Worm (Caenorhabditis elegans): ENCODE data around the gene C34F6.5.

The C34F6.5 gene

DNA sequence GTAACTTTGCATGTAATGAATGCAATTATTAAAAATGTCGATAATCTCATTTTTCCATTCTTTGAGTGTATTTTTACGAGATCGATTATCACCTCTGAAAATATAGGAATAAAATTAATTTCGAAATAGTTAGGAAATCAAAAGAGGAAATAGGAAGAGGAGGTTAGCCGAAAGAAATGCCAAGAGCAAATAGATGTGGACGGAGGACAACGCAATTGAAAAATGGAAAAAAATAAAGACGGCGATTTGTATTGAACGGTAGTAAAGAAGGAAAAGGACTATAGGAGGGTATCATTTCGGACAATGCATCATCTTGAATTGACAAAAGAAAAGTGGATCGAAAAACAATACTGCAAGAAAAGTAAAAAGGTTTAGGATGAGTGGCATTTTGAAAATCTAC lies 19.2 kb downstream of the C34F6.5 start, which contains the start of gene F13D2.1:
Gene F13D2.1 (minus strand): TSS at position 101 of the 400 bp plus-strand sequence.
- TF ChIP-seq hnd-1 (tag; optimal IDR thresholded peaks at IDR 0.05): no peak
- no peak for TF ChIP-seq tbx-11 (GFP tag; IDR thresholded peaks at IDR 0.05)
- no peak for TF ChIP-seq sea-1 (GFP tag; conservative IDR thresholded peaks at IDR 0.05)
- no peak for TF ChIP-seq tbx-37 (GFP tag; conservative IDR thresholded peaks at IDR 0.05)
- TF ChIP-seq flt-1 (GFP tag; IDR thresholded peaks at IDR 0.05): no peak
- TF ChIP-seq B0310.2 (tag; optimal IDR thresholded peaks at IDR 0.05): no peak
- no peak for TF ChIP-seq ets-7 (tag; optimal IDR thresholded peaks at IDR 0.05)
- no peak for TF ChIP-seq aly-1 (tag; optimal IDR thresholded peaks at IDR 0.05)
- TF ChIP-seq ceh-13 (GFP tag; optimal IDR thresholded peaks at IDR 0.05): no peak
- TF ChIP-seq ceh-36 (tag; optimal IDR thresholded peaks at IDR 0.05): no peak
- no peak for TF ChIP-seq hmbx-1 (tag; optimal IDR thresholded peaks at IDR 0.05)

DNA sequence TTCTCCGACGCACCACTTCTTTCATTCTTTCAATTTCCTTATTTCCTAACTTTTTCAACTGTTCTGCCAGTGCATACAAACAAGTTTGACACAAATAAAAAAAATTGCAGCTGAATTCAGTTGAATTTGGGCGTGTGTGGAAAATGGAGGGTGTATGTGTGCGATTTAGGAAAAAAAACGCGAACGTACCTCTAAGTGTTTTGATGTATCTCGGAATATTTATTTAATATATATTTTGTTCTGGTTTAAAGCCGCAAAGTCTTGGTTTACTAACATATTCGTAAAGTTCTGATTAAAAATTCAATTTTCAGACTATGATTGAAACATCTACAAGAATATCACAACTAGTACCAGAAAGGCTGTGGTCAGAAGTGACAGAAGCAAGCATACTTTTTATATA lies 23.2 kb downstream of the C34F6.5 start, which contains the start of gene gnrr-7:
Gene gnrr-7 (plus strand): TSS at position 301 of the 400 bp plus-strand sequence.
- TF ChIP-seq pes-1 (GFP tag; IDR thresholded peaks at IDR 0.05) (no peak), flt-1 (GFP tag; IDR thresholded peaks at IDR 0.05) (no peak), hnd-1 (tag; optimal IDR thresholded peaks at IDR 0.05) (no peak), B0310.2 (tag; optimal IDR thresholded peaks at IDR 0.05) (no peak), hmg-4 (GFP tag; optimal IDR thresholded peaks at IDR 0.05) (no peak)

DNA sequence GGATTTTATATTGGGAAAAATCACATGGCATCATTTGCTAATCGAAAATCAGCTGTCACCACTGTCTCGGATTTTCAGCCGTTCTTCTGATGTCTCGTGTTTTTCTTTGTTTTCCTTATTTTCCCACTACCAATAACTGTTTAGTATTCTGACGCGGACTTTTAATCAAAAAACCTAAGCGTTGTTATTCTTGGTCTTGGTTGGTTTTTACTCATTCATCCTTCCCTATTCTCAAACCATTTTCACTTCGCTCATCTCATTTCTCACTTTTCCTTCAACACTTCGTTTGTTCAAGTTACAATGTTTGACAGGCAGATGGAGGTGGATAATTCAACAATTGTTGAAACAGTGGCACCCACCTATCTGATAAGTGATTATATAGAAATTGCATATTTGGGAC lies 30.1 kb downstream of the C34F6.5 start, which contains the start of gene gnrr-6:
Gene gnrr-6 (plus strand): TSS at position 301 of the 400 bp plus-strand sequence.
- TF ChIP-seq ama-1 (optimal IDR thresholded peaks at IDR 0.05): no peak
- no peak for TF ChIP-seq scrt-1 (GFP tag; IDR thresholded peaks at IDR 0.05)
- no peak for TF ChIP-seq flt-1 (GFP tag; IDR thresholded peaks at IDR 0.05)
- TF ChIP-seq tbx-11 (GFP tag; IDR thresholded peaks at IDR 0.05): no peak
- no peak for TF ChIP-seq hmbx-1 (tag; optimal IDR thresholded peaks at IDR 0.05)
- TF ChIP-seq F13C5.2 (tag; optimal IDR thresholded peaks at IDR 0.05): no peak
- TF ChIP-seq hnd-1 (tag; optimal IDR thresholded peaks at IDR 0.05): no peak
- TF ChIP-seq sea-1 (GFP tag; conservative IDR thresholded peaks at IDR 0.05): no peak
- no peak for TF ChIP-seq ceh-36 (tag; optimal IDR thresholded peaks at IDR 0.05)
- no peak for TF ChIP-seq ceh-13 (GFP tag; optimal IDR thresholded peaks at IDR 0.05)
- TF ChIP-seq hmg-4 (GFP tag; optimal IDR thresholded peaks at IDR 0.05): no peak
- no peak for TF ChIP-seq tbx-37 (GFP tag; conservative IDR thresholded peaks at IDR 0.05)
- no peak for TF ChIP-seq pes-1 (GFP tag; IDR thresholded peaks at IDR 0.05)
- TF ChIP-seq ets-7 (tag; optimal IDR thresholded peaks at IDR 0.05): no peak
- no peak for TF ChIP-seq B0310.2 (tag; optimal IDR thresholded peaks at IDR 0.05)
- no peak for TF ChIP-seq tra-4 (tag; optimal IDR thresholded peaks at IDR 0.05)
- TF ChIP-seq aly-1 (tag; optimal IDR thresholded peaks at IDR 0.05): no peak

DNA sequence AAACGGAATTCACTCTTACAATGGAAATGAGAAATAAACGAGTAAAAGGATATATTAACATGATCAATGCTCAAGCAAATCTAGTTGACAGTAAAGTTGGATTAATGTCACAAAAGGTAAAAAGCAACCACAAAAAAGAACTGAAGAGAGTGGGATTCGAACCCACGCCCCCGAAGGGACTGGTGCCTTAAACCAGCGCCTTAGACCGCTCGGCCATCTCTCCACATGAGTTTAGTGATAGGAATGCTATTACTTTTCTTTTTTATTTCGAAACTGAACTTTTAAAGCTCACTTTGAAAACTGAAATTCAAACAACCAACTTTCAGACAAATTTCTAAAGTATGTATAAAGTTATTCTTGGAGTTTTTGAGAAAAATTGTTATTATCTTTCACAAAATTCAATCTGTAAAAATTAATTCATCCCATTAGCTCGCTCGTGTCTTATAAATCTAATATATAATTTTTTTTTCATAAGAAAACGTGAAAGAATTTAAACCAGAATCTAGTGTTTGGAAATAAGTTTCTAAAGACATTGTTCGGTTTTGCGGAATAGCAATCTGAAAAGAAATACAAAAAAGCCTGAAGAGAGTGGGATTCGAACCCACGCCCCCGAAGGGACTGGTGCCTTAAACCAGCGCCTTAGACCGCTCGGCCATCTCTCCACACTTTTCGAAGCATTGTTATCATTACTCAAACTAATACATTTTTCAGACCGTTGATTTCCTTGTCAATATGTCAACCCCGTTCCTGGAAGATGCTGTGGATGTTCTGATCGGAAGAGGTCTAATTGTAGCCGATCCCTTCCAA lies 45.7 kb downstream of the C34F6.5 start:
- TF ChIP-seq aly-1 (tag; optimal IDR thresholded peaks at IDR 0.05) (no peak), ets-7 (tag; optimal IDR thresholded peaks at IDR 0.05) (no peak), tra-4 (tag; optimal IDR thresholded peaks at IDR 0.05) (no peak), tbx-11 (GFP tag; IDR thresholded peaks at IDR 0.05) (no peak), scrt-1 (GFP tag; IDR thresholded peaks at IDR 0.05) (no peak)

DNA sequence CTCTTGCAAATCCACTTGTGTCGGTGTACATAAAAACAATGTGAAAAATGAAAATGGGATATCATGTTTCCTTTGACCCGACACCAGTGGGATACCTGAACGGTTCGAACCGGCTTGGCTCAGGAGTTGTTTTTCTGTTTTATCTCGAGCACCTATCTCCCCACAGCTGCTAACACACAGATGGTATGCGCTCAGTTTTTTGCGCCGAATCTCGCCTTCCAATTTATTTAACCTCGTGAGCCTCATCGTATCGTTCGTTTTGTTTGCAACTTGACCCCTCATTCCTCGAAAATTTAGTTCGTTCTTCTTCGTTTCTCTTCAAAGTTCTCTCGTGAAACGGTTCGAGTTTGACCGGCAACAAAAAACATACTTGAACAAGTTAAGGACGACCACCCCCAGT lies 48.2 kb downstream of the C34F6.5 start, which contains the start of gene C05C9.1:
Gene C05C9.1 (plus strand): TSS at position 301 of the 400 bp plus-strand sequence.
- TF ChIP-seq aly-1 (tag; optimal IDR thresholded peaks at IDR 0.05): no peak
- TF ChIP-seq hnd-1 (tag; optimal IDR thresholded peaks at IDR 0.05): no peak
- no peak for TF ChIP-seq ceh-13 (GFP tag; optimal IDR thresholded peaks at IDR 0.05)
- no peak for TF ChIP-seq pes-1 (GFP tag; IDR thresholded peaks at IDR 0.05)
